Worm (Caenorhabditis elegans) whole organism, L4 larva: ENCODE data around the gene K10B4.1.

Source experiments
- F10B5.3 ChIP-seq: sonication (generic microtip); optimal IDR thresholded peaks from 2 replicates; lab custom pipeline; 2016; ENCODE audit warnings: mild to moderate bottlenecking, missing genetic modification characterization, missing compliant biosample characterization
- ceh-20 ChIP-seq: fragments of 200-800 bp; sonication (Bioruptor generic); IDR thresholded peaks from 2 replicates; pipeline ENCODE4 v1.3.6; 2022; ENCODE audit warnings: missing genetic modification reagents, missing genetic modification characterization, missing compliant biosample characterization
- ceh-62 ChIP-seq: sonication (generic microtip); optimal IDR thresholded peaks from 2 replicates; lab custom pipeline; 2017; ENCODE audit warnings: missing biosample characterization, missing genetic modification characterization
- dmd-9 ChIP-seq: fragments of 200-800 bp; sonication (Bioruptor generic); IDR thresholded peaks from 2 replicates; pipeline ENCODE4 v1.3.6; 2022; ENCODE audit warnings: missing genetic modification reagents, missing genetic modification characterization, missing compliant biosample characterization
- hmg-1.1 ChIP-seq: fragments of 200-800 bp; sonication (Bioruptor generic); IDR thresholded peaks from 2 replicates; pipeline ENCODE4 v1.3.6; 2022; ENCODE audit warnings: missing genetic modification reagents, missing genetic modification characterization, missing compliant biosample characterization
- mxl-2 ChIP-seq: fragments of 200-800 bp; sonication (Bioruptor generic); conservative IDR thresholded peaks from 2 replicates; pipeline ENCODE4 v1.3.6; 2022; ENCODE audit warnings: missing genetic modification reagents, missing genetic modification characterization, missing compliant biosample characterization
- nhr-28 ChIP-seq: fragments of 150-350 bp; optimal IDR thresholded peaks from 2 replicates; lab custom pipeline; 2014; ENCODE audit warnings: missing biosample characterization, missing genetic modification characterization
- pqm-1 ChIP-seq: sonication (generic microtip); optimal IDR thresholded peaks from 2 replicates; lab custom pipeline; 2017; ENCODE audit warnings: missing biosample characterization, missing genetic modification characterization
- saeg-2 ChIP-seq: fragments of 200-800 bp; sonication (Bioruptor generic); IDR thresholded peaks from 2 replicates; pipeline ENCODE4 v1.3.6; 2022; ENCODE audit warnings: missing genetic modification reagents, missing genetic modification characterization, missing compliant biosample characterization
- vab-7 ChIP-seq: fragments of 200-800 bp; sonication (Bioruptor generic); IDR thresholded peaks from 2 replicates; pipeline ENCODE4 v1.3.6; 2022; ENCODE audit warnings: missing genetic modification reagents, missing genetic modification characterization, missing compliant biosample characterization

- TF ChIP-seq saeg-2 (no peak), ceh-62 (no peak), vab-7 (GFP tag; lab: Robert Waterston, UW) (no peak), mxl-2 (GFP tag; lab: Robert Waterston, UW) (no peak), F10B5.3 (tag; lab: Kevin White, UChicago) (no peak), nhr-28 (tag; lab: Kevin White, UChicago) (peak; percentile 82), ceh-20 (no peak), dmd-9 (no peak), hmg-1.1 (GFP tag; lab: Robert Waterston, UW) (no peak), pqm-1 (tag; lab: Kevin White, UChicago) (no peak)
These were observed 42.9 kb downstream of the K10B4.1 start for ce11 chrII:178146-178545.
